Fruit fly (Drosophila melanogaster): ENCODE measurements around the gene CG11843.

Gene CG11843

DNA sequence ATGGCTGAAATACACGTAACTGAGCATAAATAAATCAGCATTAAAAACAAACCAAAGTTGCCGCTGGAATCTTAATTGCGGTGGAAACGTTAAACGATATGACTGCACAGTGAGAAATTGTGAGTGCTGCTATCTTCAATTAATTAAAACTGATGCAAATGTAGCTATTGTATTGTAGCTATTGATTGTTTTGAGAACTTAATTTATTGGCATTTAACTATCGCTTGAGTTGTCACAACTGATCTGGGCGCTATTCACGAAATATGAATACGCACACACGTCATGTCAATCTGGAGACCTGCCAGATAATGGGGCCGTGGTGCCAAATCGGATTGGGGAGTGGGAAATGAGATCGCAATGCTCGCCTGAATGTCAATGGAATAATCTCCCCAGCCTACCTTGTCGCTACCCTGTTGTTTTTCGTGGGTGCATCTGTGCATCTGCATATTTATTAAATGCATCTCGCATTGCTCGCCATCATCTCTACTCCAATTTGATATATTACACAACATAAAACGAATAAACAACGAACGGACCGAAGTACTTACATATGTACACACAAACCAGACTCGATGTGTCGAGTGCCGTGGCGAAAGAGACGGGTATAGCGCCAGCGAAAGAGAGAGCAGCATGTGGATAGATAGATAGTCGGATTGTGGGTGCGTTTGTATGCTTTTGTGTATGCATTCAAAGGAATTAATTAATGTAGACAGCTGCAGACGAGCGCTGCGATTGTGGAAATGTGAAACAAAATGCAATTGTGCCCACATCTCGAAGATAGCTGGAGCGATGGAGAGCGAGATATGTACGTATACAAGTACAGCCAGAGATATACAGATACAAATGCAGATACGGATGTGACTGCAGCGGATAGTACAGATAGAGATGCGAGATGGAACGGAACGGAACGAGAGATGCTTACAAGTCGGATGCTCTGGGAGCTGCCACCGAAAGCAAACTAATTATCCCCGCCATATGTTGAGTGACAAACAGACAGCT is 29.6 kb downstream of the CG11843 start (continued):
- TF ChIP-seq CG3032 (tag; optimal IDR thresholded peaks at IDR 0.05) (peak; percentile 33), Ets21C (GFP tag; optimal IDR thresholded peaks at IDR 0.05) (no peak), Eip78C (GFP tag) (peak; percentile 70), CG6854 (GFP tag; optimal IDR thresholded peaks at IDR 0.05) (no peak), achi (GFP tag; optimal IDR thresholded peaks at IDR 0.05) (peak; percentile 38), Sox14 (GFP tag; optimal IDR thresholded peaks at IDR 0.05) (peak; percentile 37), CG11762 (GFP tag; optimal IDR thresholded peaks at IDR 0.05; ENCODE audit: insufficient read depth) (no peak), CG3919 (GFP tag; optimal IDR thresholded peaks at IDR 0.05) (peak; percentile 42), net (GFP tag; optimal IDR thresholded peaks at IDR 0.05) (no peak), CG34406 (GFP tag; optimal IDR thresholded peaks at IDR 0.05) (no peak), CG4318 (GFP tag; optimal IDR thresholded peaks at IDR 0.05) (no peak)

DNA sequence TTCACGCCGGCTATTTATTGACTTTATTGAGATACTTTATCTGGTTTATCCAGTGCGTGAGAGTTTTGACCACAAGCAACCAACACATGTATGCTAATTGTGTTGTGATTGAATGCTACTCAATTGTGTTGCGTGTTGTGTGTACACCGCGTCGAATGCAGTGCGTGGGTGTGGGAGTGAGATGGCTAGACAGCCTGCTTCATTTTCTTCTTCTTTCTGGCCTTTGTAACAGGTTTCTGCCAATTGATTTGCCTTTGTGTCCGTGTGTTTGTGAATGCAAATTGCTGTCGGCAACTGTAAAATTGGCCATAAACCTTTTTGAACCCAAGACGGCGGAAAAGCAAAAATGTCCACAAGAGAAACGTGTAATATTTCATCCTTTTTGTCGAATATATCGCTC is 32.7 kb downstream of the CG11843 start:
- TF ChIP-seq CG4318 (GFP tag; optimal IDR thresholded peaks at IDR 0.05): no peak
- TF ChIP-seq fd59A (GFP tag; optimal IDR thresholded peaks at IDR 0.05): no peak
- no peak for TF ChIP-seq salr (GFP tag; optimal IDR thresholded peaks at IDR 0.05)
- peak in 1 of 2 experiments; percentile 63 for TF ChIP-seq ss (GFP tag; optimal IDR thresholded peaks at IDR 0.05)
- no peak for TF ChIP-seq esn (GFP tag; optimal IDR thresholded peaks at IDR 0.05)
- TF ChIP-seq fkh (GFP tag; optimal IDR thresholded peaks at IDR 0.05): peak; percentile 49
- no peak for TF ChIP-seq Lpt (GFP tag; optimal IDR thresholded peaks at IDR 0.05)

DNA sequence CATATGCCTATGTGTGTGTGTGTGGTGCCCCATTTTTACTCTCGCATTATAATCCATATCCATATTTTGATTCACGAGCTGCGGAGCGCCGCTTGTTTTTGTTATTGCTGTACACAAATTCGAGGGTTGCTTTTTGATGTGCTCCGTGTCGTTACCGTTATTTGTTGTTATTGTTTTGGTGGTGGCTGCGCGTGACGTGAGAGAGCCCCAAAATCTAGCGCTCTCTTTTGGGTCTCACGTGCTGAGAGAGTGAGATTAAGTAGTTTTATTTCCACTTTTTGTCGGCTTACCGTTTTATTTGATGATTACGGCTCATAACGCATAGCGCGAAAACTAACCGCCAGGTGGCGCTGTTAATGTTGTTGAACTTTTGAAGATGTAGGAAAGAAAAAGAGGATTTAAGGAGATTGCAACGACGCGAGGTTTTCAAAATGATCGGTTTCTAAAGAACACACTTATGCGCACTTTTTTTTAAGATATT is 33.2 kb downstream of the CG11843 start:
- peak; percentile 35 for TF ChIP-seq Eip78C (GFP tag)
- no peak for TF ChIP-seq CG8119 (GFP tag; IDR thresholded peaks at IDR 0.05)

DNA sequence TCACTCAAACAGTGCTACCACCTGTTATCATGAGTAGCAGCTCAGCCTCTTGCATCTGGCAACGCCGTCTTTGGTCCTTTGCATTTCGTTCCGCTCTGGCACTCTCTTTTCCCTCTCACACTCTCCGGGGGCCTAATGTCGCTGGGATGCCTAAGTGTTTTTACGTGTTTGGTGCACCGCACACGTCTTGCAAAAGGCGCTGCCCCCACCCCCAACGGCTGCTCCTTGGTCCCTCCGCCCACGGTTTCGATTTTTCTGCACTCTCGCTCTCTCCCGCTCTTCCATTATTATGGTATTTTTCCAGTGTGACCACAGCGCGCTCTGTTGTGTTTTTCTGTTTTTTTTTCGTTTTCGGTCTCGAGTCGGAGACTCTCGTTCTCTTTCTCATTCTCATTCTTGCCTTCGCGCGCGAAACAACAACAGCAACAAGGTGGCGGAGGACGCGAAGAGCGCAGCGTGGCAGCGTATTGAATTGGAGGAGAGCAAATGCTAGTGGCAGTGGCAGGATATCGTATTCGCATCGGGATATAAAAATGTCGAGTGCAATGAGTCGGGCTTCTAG is 33.9 kb downstream of the CG11843 start:
- no peak for TF ChIP-seq CG3032 (tag; optimal IDR thresholded peaks at IDR 0.05)
- no peak for TF ChIP-seq achi (GFP tag; optimal IDR thresholded peaks at IDR 0.05)
- TF ChIP-seq CG11294 (GFP tag; IDR thresholded peaks at IDR 0.05): no peak
- TF ChIP-seq Lpt (GFP tag; optimal IDR thresholded peaks at IDR 0.05): peak; percentile 46
- no peak for TF ChIP-seq CG10631 (GFP tag; optimal IDR thresholded peaks at IDR 0.05)
- peak; percentile 38 for TF ChIP-seq CG3919 (GFP tag; optimal IDR thresholded peaks at IDR 0.05)
- no peak for TF ChIP-seq net (GFP tag; optimal IDR thresholded peaks at IDR 0.05)
- no peak for TF ChIP-seq CG32006 (GFP tag; optimal IDR thresholded peaks at IDR 0.05)
- no peak for TF ChIP-seq fd59A (GFP tag; optimal IDR thresholded peaks at IDR 0.05)
- TF ChIP-seq Sox15 (GFP tag; optimal IDR thresholded peaks at IDR 0.05): no peak
- TF ChIP-seq CG34406 (GFP tag; optimal IDR thresholded peaks at IDR 0.05): no peak
- no peak for TF ChIP-seq acj6 (GFP tag; optimal IDR thresholded peaks at IDR 0.05)
- no peak for TF ChIP-seq CG6276 (GFP tag; optimal IDR thresholded peaks at IDR 0.05)
- no peak for TF ChIP-seq Eip93F (GFP tag; optimal IDR thresholded peaks at IDR 0.05)
- TF ChIP-seq Hr38 (GFP tag; optimal IDR thresholded peaks at IDR 0.05): no peak
- no peak for TF ChIP-seq pdm3 (GFP tag; optimal IDR thresholded peaks at IDR 0.05)
- peak; percentile 19 for TF ChIP-seq CG9139 (GFP tag; optimal IDR thresholded peaks at IDR 0.05)
- TF ChIP-seq CG6163 (GFP tag; IDR thresholded peaks at IDR 0.05): peak; percentile 77
- no peak for TF ChIP-seq Blimp-1 (GFP tag; optimal IDR thresholded peaks at IDR 0.05)
- TF ChIP-seq salr (GFP tag; optimal IDR thresholded peaks at IDR 0.05): no peak
- no peak for TF ChIP-seq Hr39 (GFP tag; optimal IDR thresholded peaks at IDR 0.05)
- no peak for TF ChIP-seq topi (GFP tag; optimal IDR thresholded peaks at IDR 0.05)
- no peak for TF ChIP-seq CG8632 (GFP tag; optimal IDR thresholded peaks at IDR 0.05)
- no peak for TF ChIP-seq Smox (GFP tag; optimal IDR thresholded peaks at IDR 0.05)
- no peak for TF ChIP-seq dsx (GFP tag; optimal IDR thresholded peaks at IDR 0.05; ENCODE audit: poor library complexity, severe bottlenecking)
- TF ChIP-seq OdsH (GFP tag; optimal IDR thresholded peaks at IDR 0.05): no peak
- TF ChIP-seq ss (GFP tag; optimal IDR thresholded peaks at IDR 0.05): peak; percentile 16 to 63
- TF ChIP-seq Eip78C (GFP tag): peak; percentile 56
- TF ChIP-seq CG10669 (GFP tag; optimal IDR thresholded peaks at IDR 0.05): no peak
- no peak for TF ChIP-seq CG15336 (GFP tag; IDR thresholded peaks at IDR 0.05)
- peak; percentile 8 for TF ChIP-seq fd85E (GFP tag; optimal IDR thresholded peaks at IDR 0.05)
- no peak for TF ChIP-seq lz (GFP tag; optimal IDR thresholded peaks at IDR 0.05)
- TF ChIP-seq Hr4 (GFP tag; optimal IDR thresholded peaks at IDR 0.05): no peak
- TF ChIP-seq CG31627 (GFP tag; optimal IDR thresholded peaks at IDR 0.05): no peak
